Worm (Caenorhabditis elegans): ENCODE results near the gene gst-1.

DNA sequence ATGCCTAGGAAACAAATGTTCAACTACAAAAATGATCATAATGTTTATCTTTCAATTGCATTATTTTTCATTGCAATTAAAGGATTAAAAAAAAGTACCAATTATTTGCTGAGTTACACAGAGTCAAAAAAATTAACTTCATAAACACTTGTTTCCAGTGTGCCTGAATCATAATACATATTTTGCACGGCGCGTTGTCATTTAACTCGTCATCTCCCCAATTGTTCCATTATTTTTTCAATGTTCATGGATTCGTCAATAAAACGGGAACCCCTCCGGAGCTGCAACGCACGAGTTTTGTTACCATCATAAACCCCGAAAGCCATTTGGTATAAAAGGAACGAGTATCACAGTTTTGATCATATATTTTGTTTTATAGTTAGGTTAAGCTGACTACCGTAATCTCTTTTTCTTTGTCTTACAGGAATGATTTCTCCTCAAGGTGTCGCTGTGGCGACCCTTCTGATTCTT is 41.9 kb upstream of the gst-1 start, which contains the start of gene F59B2.12:
- TF ChIP-seq dao-5 (tag; optimal IDR thresholded peaks at IDR 0.05) = no peak
- no peak for TF ChIP-seq him-1 (tag; optimal IDR thresholded peaks at IDR 0.05)
- no peak for TF ChIP-seq W03F9.2 (tag; optimal IDR thresholded peaks at IDR 0.05)

All from whole organism, L4/young adult.